Worm (Caenorhabditis elegans): ENCODE results near the gene perm-3.

Gene perm-3

DNA sequence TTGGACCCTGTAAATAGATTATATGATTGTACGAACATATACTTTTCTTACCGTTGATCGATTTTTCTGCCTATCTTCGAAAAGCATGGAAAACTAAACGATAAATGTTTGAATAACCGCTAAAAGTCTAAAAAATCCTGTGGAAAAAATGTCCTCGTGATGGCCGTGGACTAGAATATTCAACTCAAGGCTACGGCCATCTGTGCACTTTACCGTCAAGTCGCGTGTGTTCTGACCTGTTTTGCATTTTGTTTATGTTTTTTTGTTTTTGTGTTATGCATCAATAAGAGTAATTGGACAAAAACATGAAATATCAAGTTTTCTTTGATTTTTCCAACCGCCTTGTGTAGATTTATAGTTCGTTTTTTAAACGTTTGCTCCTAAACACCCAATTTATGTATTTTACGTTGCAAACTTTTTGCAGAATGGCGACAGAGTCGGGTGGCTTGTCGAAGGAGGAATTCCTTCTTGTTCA is 30.4 kb downstream of the perm-3 start, which contains the start of the genes hda-6 and F41H10.4 (continued):
- TF ChIP-seq lim-6 (tag; optimal IDR thresholded peaks at IDR 0.05) (no peak), mec-3 (tag; optimal IDR thresholded peaks at IDR 0.05; ENCODE audit: borderline replicate concordance) (no peak), ceh-24 (tag; optimal IDR thresholded peaks at IDR 0.05) (no peak), sox-4 (tag; optimal IDR thresholded peaks at IDR 0.05) (no peak), nfya-1 (tag; optimal IDR thresholded peaks at IDR 0.05) (peak; percentile 33), ceh-19 (GFP tag; optimal IDR thresholded peaks at IDR 0.05) (no peak), fkh-10 (GFP tag; optimal IDR thresholded peaks at IDR 0.05) (no peak), ama-1 (optimal IDR thresholded peaks at IDR 0.05) (no peak), dve-1 (tag; optimal IDR thresholded peaks at IDR 0.05) (no peak), pha-2 (tag; optimal IDR thresholded peaks at IDR 0.05) (no peak), hlh-8 (tag; optimal IDR thresholded peaks at IDR 0.05) (peak; percentile 36), K02D7.2 (tag; optimal IDR thresholded peaks at IDR 0.05) (no peak), ceh-34 (tag; optimal IDR thresholded peaks at IDR 0.05) (no peak), elt-4 (tag; optimal IDR thresholded peaks at IDR 0.05) (no peak), pros-1 (tag; optimal IDR thresholded peaks at IDR 0.05) (no peak), fax-1 (tag; optimal IDR thresholded peaks at IDR 0.05) (no peak), ceh-48 (tag; optimal IDR thresholded peaks at IDR 0.05) (no peak), hlh-13 (GFP tag; optimal IDR thresholded peaks at IDR 0.05) (no peak), unc-3 (GFP tag; conservative IDR thresholded peaks at IDR 0.05) (no peak), unc-3 (tag; optimal IDR thresholded peaks at IDR 0.05) (no peak), ceh-30 (tag; optimal IDR thresholded peaks at IDR 0.05) (no peak), unc-86 (tag; optimal IDR thresholded peaks at IDR 0.05) (no peak), C38D4.7 (GFP tag; optimal IDR thresholded peaks at IDR 0.05) (no peak), pag-3 (tag; optimal IDR thresholded peaks at IDR 0.05; ENCODE audit: borderline replicate concordance) (no peak), npax-4 (tag; optimal IDR thresholded peaks at IDR 0.05) (no peak), gmeb-2 (tag; optimal IDR thresholded peaks at IDR 0.05) (no peak), K09A11.1 (tag; optimal IDR thresholded peaks at IDR 0.05; ENCODE audit: insufficient read depth) (no peak), hlh-6 (tag; optimal IDR thresholded peaks at IDR 0.05) (no peak), odd-2 (tag; optimal IDR thresholded peaks at IDR 0.05) (no peak), rnt-1 (tag; optimal IDR thresholded peaks at IDR 0.05) (peak; percentile 49), fkh-6 (tag; optimal IDR thresholded peaks at IDR 0.05) (no peak), tbx-7 (tag; optimal IDR thresholded peaks at IDR 0.05) (peak; percentile 54), ets-4 (tag; optimal IDR thresholded peaks at IDR 0.05) (peak; percentile 51), T23F11.4 (GFP tag; optimal IDR thresholded peaks at IDR 0.05) (no peak), F13H6.1 (tag; optimal IDR thresholded peaks at IDR 0.05) (no peak), ref-2 (tag; optimal IDR thresholded peaks at IDR 0.05) (peak; percentile 24), eyg-1 (tag; optimal IDR thresholded peaks at IDR 0.05) (no peak), tbx-2 (tag; optimal IDR thresholded peaks at IDR 0.05) (peak; percentile 73), hlh-30 (tag; optimal IDR thresholded peaks at IDR 0.05; ENCODE audit: insufficient read depth) (peak; percentile 82), syd-9 (tag; optimal IDR thresholded peaks at IDR 0.05) (no peak), sox-2 (GFP tag; IDR thresholded peaks at IDR 0.05) (no peak), ztf-16 (tag; optimal IDR thresholded peaks at IDR 0.05) (no peak), nhr-11 (tag; optimal IDR thresholded peaks at IDR 0.05) (no peak), pax-1 (tag; optimal IDR thresholded peaks at IDR 0.05) (peak; percentile 65), ceh-2 (tag; optimal IDR thresholded peaks at IDR 0.05) (peak; percentile 69), sdc-2 (tag; optimal IDR thresholded peaks at IDR 0.05) (no peak)
